Fruit fly (Drosophila melanogaster): ENCODE results near the gene Atg4b.
A peak's percentile ranks its signal among the peaks of the same experiment; 100 is the strongest.

The Atg4b gene

dm6 chr3R:15361490-15361889 is 4.8 kb upstream of the Atg4b start, which contains the start of the genes Cog2 and Trax (continued):
- TF ChIP-seq jing (GFP tag; optimal IDR thresholded peaks at IDR 0.05) (no peak), chn (GFP tag; optimal IDR thresholded peaks at IDR 0.05) (no peak), slou (GFP tag; optimal IDR thresholded peaks at IDR 0.05) (no peak), CG17568 (GFP tag; optimal IDR thresholded peaks at IDR 0.05) (no peak), CG10431 (GFP tag; optimal IDR thresholded peaks at IDR 0.05) (no peak), Awh (GFP tag; IDR thresholded peaks at IDR 0.05) (no peak), prd (optimal IDR thresholded peaks at IDR 0.05) (no peak), prd (GFP tag; IDR thresholded peaks at IDR 0.05) (no peak), CG13296 (GFP tag; optimal IDR thresholded peaks at IDR 0.05) (no peak), Dbx (GFP tag; IDR thresholded peaks at IDR 0.05) (no peak), CG2889 (GFP tag; IDR thresholded peaks at IDR 0.05) (no peak), CG3281 (GFP tag; optimal IDR thresholded peaks at IDR 0.05) (no peak), CG30020 (tag; optimal IDR thresholded peaks at IDR 0.05) (no peak), CG34422 (GFP tag; IDR thresholded peaks at IDR 0.05) (0 out of 3 replicates have a peak, but pooled peaks have one; percentile 9), CG18476 (GFP tag; optimal IDR thresholded peaks at IDR 0.05) (no peak), en (GFP tag; optimal IDR thresholded peaks at IDR 0.05) (no peak), croc (GFP tag; conservative IDR thresholded peaks at IDR 0.05) (no peak), CG16863 (GFP tag; optimal IDR thresholded peaks at IDR 0.05) (no peak), sob (GFP tag; IDR thresholded peaks at IDR 0.05) (no peak), CG12744 (GFP tag; optimal IDR thresholded peaks at IDR 0.05) (no peak), jigr1 (GFP tag; IDR thresholded peaks at IDR 0.05) (no peak), CG31224 (GFP tag; IDR thresholded peaks at IDR 0.05) (no peak), hth (optimal IDR thresholded peaks at IDR 0.05) (no peak), CG32772 (GFP tag; IDR thresholded peaks at IDR 0.05) (no peak), CG12299 (tag; optimal IDR thresholded peaks at IDR 0.05) (no peak), eve (GFP tag; optimal IDR thresholded peaks at IDR 0.05) (no peak), pita (GFP tag; optimal IDR thresholded peaks at IDR 0.05) (no peak), HmgZ (tag; optimal IDR thresholded peaks at IDR 0.05) (no peak), CG3065 (GFP tag; optimal IDR thresholded peaks at IDR 0.05) (no peak), CG2712 (tag; optimal IDR thresholded peaks at IDR 0.05) (no peak), CG2116 (GFP tag; optimal IDR thresholded peaks at IDR 0.05) (peak; percentile 46), CG18262 (tag; optimal IDR thresholded peaks at IDR 0.05) (no peak), gsb-n (tag; optimal IDR thresholded peaks at IDR 0.05) (no peak), CG7745 (tag; optimal IDR thresholded peaks at IDR 0.05) (no peak), CG11504 (tag; optimal IDR thresholded peaks at IDR 0.05) (no peak), gro (GFP tag; optimal IDR thresholded peaks at IDR 0.05) (no peak), CG8478 (optimal IDR thresholded peaks at IDR 0.05) (no peak), Dll (GFP tag; IDR thresholded peaks at IDR 0.05; ENCODE audit: partially characterized antibody) (peak; percentile 94), CG14965 (GFP tag; optimal IDR thresholded peaks at IDR 0.05; ENCODE audit: borderline replicate concordance) (no peak), slp2 (GFP tag; optimal IDR thresholded peaks at IDR 0.05) (no peak), CTCF (GFP tag; optimal IDR thresholded peaks at IDR 0.05) (no peak), CG12236 (GFP tag; optimal IDR thresholded peaks at IDR 0.05) (no peak), CG12071 (GFP tag; optimal IDR thresholded peaks at IDR 0.05) (no peak), Mrtf (GFP tag; IDR thresholded peaks at IDR 0.05) (no peak), NC2β (GFP tag; optimal IDR thresholded peaks at IDR 0.05) (no peak), tgo (GFP tag; IDR thresholded peaks at IDR 0.05) (no peak), gt (GFP tag; IDR thresholded peaks at IDR 0.05) (no peak), CG34224 (GFP tag; IDR thresholded peaks at IDR 0.05; ENCODE audit: partially characterized antibody) (peak; percentile 94), inv (GFP tag; IDR thresholded peaks at IDR 0.05; ENCODE audit: partially characterized antibody) (peak; percentile 69), run (tag; optimal IDR thresholded peaks at IDR 0.05) (no peak), ATbp (GFP tag; optimal IDR thresholded peaks at IDR 0.05) (no peak), CG14441 (GFP tag; IDR thresholded peaks at IDR 0.05) (no peak), seq (GFP tag; IDR thresholded peaks at IDR 0.05) (no peak), CG14050 (GFP tag; IDR thresholded peaks at IDR 0.05) (no peak)
